Fruit fly (Drosophila melanogaster) Kc167 (cell line): ENCODE results near the gene CG7017.

Experiments
- Myc ChIP-seq: fragments of >200 bp; optimal IDR thresholded peaks from 2 replicates; lab custom pipeline; 2017; ENCODE audit warnings: missing external identifiers
- Sin3A ChIP-seq: fragments of >200 bp; optimal IDR thresholded peaks from 2 replicates; lab custom pipeline; 2018; ENCODE audit warnings: missing external identifiers
- h ChIP-seq: fragments of >200 bp; optimal IDR thresholded peaks from 3 replicates; lab custom pipeline; 2018; ENCODE audit warnings: missing external identifiers
- insv ChIP-seq: fragments of >200 bp; optimal IDR thresholded peaks from 3 replicates; lab custom pipeline; 2018; ENCODE audit warnings: missing external identifiers
- psq ChIP-seq: fragments of >200 bp; optimal IDR thresholded peaks from 2 replicates; lab custom pipeline; 2017; ENCODE audit warnings: missing external identifiers
- ttk ChIP-seq: sonication (Bioruptor generic); optimal IDR thresholded peaks from 2 replicates; lab custom pipeline; 2017; ENCODE audit warnings: missing external identifiers

Gene CG7017

dm6 chr3L:20185206-20185868 lies 26.6 kb downstream of the CG7017 start:
- TF ChIP-seq h (lab: Kevin White, UChicago) (no peak), Sin3A (lab: Kevin White, UChicago) (no peak), ttk (lab: Kevin White, UChicago) (no peak), psq (lab: Kevin White, UChicago) (no peak), insv (no peak), Myc (lab: Kevin White, UChicago) (no peak)

DNA sequence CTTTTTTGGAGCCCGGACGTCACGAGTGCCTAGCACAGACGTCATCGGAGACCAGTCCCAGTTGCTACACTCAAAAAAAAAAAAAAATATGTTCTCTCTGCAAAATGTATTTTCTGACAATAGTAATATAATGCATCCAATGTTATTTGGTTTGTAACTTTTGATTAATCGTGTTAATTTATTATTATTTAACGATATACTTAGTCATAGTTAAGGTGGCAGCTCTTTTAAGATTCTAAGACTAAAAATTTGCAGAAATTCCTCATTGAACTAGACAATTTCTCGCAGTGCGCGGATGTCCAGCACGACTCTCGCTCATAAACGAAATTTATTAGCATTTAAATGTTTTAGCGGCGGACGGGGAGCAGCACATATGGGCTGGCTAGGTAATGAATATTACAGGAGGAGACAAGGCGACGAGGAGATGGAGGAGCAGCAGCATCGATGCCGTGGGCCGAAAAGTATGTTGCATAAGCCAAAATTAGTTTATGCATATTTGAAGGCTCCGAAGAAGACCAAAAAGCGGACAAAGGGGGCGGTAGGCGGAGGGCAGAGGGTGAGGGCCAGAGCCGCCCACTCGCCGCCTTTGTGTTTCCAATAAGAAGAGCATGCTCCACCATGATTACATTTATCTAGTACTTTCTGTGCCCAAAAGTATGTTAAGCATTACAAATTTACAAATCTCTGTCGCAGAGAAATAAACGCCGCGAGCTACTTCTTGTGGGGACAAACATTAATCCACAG lies 28.4 kb downstream of the CG7017 start:
- no peak for TF ChIP-seq psq (lab: Kevin White, UChicago)
- TF ChIP-seq ttk (lab: Kevin White, UChicago) = no peak
- TF ChIP-seq Sin3A (lab: Kevin White, UChicago) = no peak
- no peak for TF ChIP-seq Myc (lab: Kevin White, UChicago)
- TF ChIP-seq insv = no peak
- no peak for TF ChIP-seq h (lab: Kevin White, UChicago)

dm6 chr3L:20182799-20183198 lies 29.1 kb downstream of the CG7017 start:
- TF ChIP-seq ttk (lab: Kevin White, UChicago) = no peak
- TF ChIP-seq Myc (lab: Kevin White, UChicago) = no peak
- no peak for TF ChIP-seq psq (lab: Kevin White, UChicago)
- TF ChIP-seq Sin3A (lab: Kevin White, UChicago) = no peak
- no peak for TF ChIP-seq insv
- no peak for TF ChIP-seq h (lab: Kevin White, UChicago)

dm6 chr3L:20178101-20178500 lies 33.8 kb downstream of the CG7017 start:
- TF ChIP-seq h (lab: Kevin White, UChicago) (no peak), Myc (lab: Kevin White, UChicago) (no peak), ttk (lab: Kevin White, UChicago) (no peak), insv (no peak), psq (lab: Kevin White, UChicago) (no peak), Sin3A (lab: Kevin White, UChicago) (no peak)

DNA sequence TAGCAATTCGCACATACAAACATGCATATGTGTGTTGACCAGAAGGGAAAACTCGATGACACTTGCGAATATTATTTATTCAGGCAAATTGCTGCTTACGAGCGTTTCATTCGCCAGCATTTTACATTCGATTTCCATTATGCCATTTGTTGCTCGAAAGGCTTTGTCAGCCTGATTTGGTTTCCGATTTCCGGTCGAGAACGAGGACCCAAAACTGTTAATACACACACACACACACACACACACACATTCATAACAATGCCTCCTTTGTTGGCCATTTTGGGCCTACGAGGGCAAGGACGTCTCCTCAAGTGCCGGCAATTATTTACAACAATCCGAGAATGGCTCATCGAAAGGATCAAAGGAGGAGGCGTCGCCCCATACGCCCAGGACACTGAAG lies 34.2 kb downstream of the CG7017 start:
- TF ChIP-seq h (lab: Kevin White, UChicago) = no peak

DNA sequence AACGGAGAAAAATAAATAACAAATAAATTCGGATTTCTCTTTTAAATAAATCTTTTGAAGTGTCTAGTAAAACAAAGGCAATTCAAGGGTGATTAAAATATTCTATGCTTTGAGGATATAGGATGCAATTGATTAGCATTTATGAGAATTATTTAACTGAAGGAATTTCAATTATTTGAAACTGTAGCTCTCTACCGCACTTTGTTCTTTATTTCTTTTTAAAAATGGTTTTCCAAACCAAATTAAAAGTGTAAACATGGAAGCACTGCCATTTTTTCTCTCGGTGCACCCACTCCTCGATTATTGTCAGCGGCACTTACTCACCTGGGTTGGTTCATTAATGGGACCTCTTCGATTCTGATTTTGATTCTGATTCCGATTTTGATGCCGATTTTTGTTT lies 43.8 kb downstream of the CG7017 start:
- TF ChIP-seq insv (no peak), ttk (lab: Kevin White, UChicago) (no peak), Myc (lab: Kevin White, UChicago) (no peak), psq (lab: Kevin White, UChicago) (no peak), h (lab: Kevin White, UChicago) (no peak), Sin3A (lab: Kevin White, UChicago) (no peak)
